Fruit fly (Drosophila melanogaster) whole organism, embryonic: ENCODE measurements around the gene Rbcn-3B.

ENCODE experiments used
- Aef1 ChIP-seq: fragments of 200-800 bp; sonication (Bioruptor generic); IDR thresholded peaks from 3 replicates; pipeline ENCODE4 v1.3.6; 2022; ENCODE audit warnings: missing biosample characterization, missing genetic modification characterization
- BEAF-32 ChIP-seq: fragments of 200-800 bp; sonication (Bioruptor generic); optimal IDR thresholded peaks from 3 replicates; lab custom pipeline; 2017; ENCODE audit warnings: missing biosample characterization, missing genetic modification characterization, mild to moderate bottlenecking, moderate library complexity, missing genetic modification reagents
- Bteb2 ChIP-seq: fragments of 200-800 bp; sonication (Bioruptor generic); optimal IDR thresholded peaks from 2 replicates; lab custom pipeline; 2016; ENCODE audit warnings: missing biosample characterization, missing genetic modification characterization
- CG10147 ChIP-seq: fragments of 200-800 bp; sonication (Bioruptor generic); optimal IDR thresholded peaks from 2 replicates; lab custom pipeline; 2019; ENCODE audit warnings: missing biosample characterization, mild to moderate bottlenecking, missing genetic modification characterization, moderate library complexity
- CG12219 ChIP-seq: fragments of 200-800 bp; sonication (Bioruptor generic); optimal IDR thresholded peaks from 3 replicates; lab custom pipeline; 2018; ENCODE audit warnings: missing biosample characterization, mild to moderate bottlenecking, missing genetic modification characterization
- CG13287 ChIP-seq: fragments of 200-800 bp; sonication (Bioruptor generic); IDR thresholded peaks from 2 replicates; pipeline ENCODE4 v1.3.6; 2022; ENCODE audit warnings: missing biosample characterization, missing genetic modification characterization; ENCODE audit not compliant: partially characterized antibody
- CG15073 ChIP-seq: fragments of 200-800 bp; sonication (Bioruptor generic); optimal IDR thresholded peaks from 2 replicates; lab custom pipeline; 2016; ENCODE audit warnings: missing biosample characterization, missing genetic modification characterization
- CG15514 ChIP-seq: fragments of 200-800 bp; sonication (Bioruptor generic); optimal IDR thresholded peaks from 3 replicates; lab custom pipeline; 2017; ENCODE audit warnings: missing biosample characterization, missing genetic modification characterization, mild to moderate bottlenecking, moderate library complexity, missing genetic modification reagents
- CG15696 ChIP-seq: fragments of 200-800 bp; sonication (Bioruptor generic); optimal IDR thresholded peaks from 2 replicates; lab custom pipeline; 2019; ENCODE audit warnings: missing biosample characterization, mild to moderate bottlenecking, missing genetic modification characterization, moderate library complexity
- CG1832 ChIP-seq: fragments of 200-800 bp; sonication (Bioruptor generic); optimal IDR thresholded peaks from 2 replicates; lab custom pipeline; 2017; ENCODE audit warnings: missing biosample characterization, mild to moderate bottlenecking, missing genetic modification characterization, inconsistent platforms
- CG2875 ChIP-seq: fragments of 200-800 bp; sonication (Bioruptor generic); optimal IDR thresholded peaks from 2 replicates; lab custom pipeline; 2017; ENCODE audit warnings: missing biosample characterization, mild to moderate bottlenecking, missing genetic modification characterization, missing genetic modification reagents
- CG34422 ChIP-seq: fragments of 200-800 bp; sonication (Bioruptor generic); IDR thresholded peaks from 3 replicates; pipeline ENCODE4 v1.3.6; 2022; ENCODE audit warnings: missing biosample characterization, missing genetic modification characterization
- CG3847 ChIP-seq: fragments of 200-800 bp; sonication (Bioruptor generic); IDR thresholded peaks from 2 replicates; pipeline ENCODE4 v1.3.6; 2022; ENCODE audit warnings: missing biosample characterization, missing genetic modification characterization
- CG4360 ChIP-seq: fragments of 200-800 bp; sonication (Bioruptor generic); IDR thresholded peaks from 2 replicates; pipeline ENCODE4 v1.3.6; 2022; ENCODE audit warnings: missing biosample characterization, missing genetic modification characterization
- CG4424 ChIP-seq: fragments of 200-800 bp; sonication (Bioruptor generic); optimal IDR thresholded peaks from 3 replicates; lab custom pipeline; 2016; ENCODE audit warnings: missing biosample characterization, missing genetic modification characterization
- CG4820 ChIP-seq: fragments of 200-800 bp; sonication (Bioruptor generic); optimal IDR thresholded peaks from 3 replicates; lab custom pipeline; 2016; ENCODE audit warnings: missing biosample characterization, missing genetic modification characterization
- CG6654 ChIP-seq: fragments of 200-800 bp; sonication (Bioruptor generic); optimal IDR thresholded peaks from 2 replicates; lab custom pipeline; 2017; ENCODE audit warnings: missing biosample characterization, mild to moderate bottlenecking, missing genetic modification characterization
- CG7372 ChIP-seq: fragments of 200-800 bp; sonication (Bioruptor generic); IDR thresholded peaks from 2 replicates; pipeline ENCODE4 v1.3.6; 2022; ENCODE audit warnings: missing biosample characterization, missing genetic modification characterization
- CG8281 ChIP-seq: fragments of 200-800 bp; sonication (Bioruptor generic); optimal IDR thresholded peaks from 2 replicates; lab custom pipeline; 2018; ENCODE audit warnings: missing biosample characterization, mild to moderate bottlenecking, missing genetic modification characterization, moderate library complexity
- CG9727 ChIP-seq: fragments of 200-800 bp; sonication (Bioruptor generic); optimal IDR thresholded peaks from 3 replicates; lab custom pipeline; 2017; ENCODE audit warnings: missing biosample characterization, mild to moderate bottlenecking, missing genetic modification characterization
- Camta ChIP-seq: fragments of 200-800 bp; sonication (Bioruptor generic); optimal IDR thresholded peaks from 2 replicates; lab custom pipeline; 2016; ENCODE audit warnings: missing biosample characterization, missing genetic modification characterization
- Dref ChIP-seq: fragments of 200-800 bp; sonication (Bioruptor generic); IDR thresholded peaks from 2 replicates; pipeline ENCODE4 v1.3.6; 2022; ENCODE audit warnings: missing biosample characterization, missing genetic modification characterization
- Gsc ChIP-seq: fragments of 200-800 bp; sonication (Bioruptor generic); IDR thresholded peaks from 2 replicates; pipeline ENCODE4 v1.3.6; 2022; ENCODE audit warnings: missing biosample characterization, missing genetic modification characterization
- HLH4C ChIP-seq: fragments of 200-800 bp; sonication (Bioruptor generic); IDR thresholded peaks from 3 replicates; pipeline ENCODE4 v1.3.6; 2022; ENCODE audit warnings: missing biosample characterization, missing genetic modification characterization; ENCODE audit not compliant: partially characterized antibody
- Mes4 ChIP-seq: fragments of 200-800 bp; sonication (Bioruptor generic); optimal IDR thresholded peaks from 2 replicates; lab custom pipeline; 2016; ENCODE audit warnings: missing biosample characterization, missing genetic modification characterization
- Oli ChIP-seq: fragments of 200-800 bp; sonication (Bioruptor generic); optimal IDR thresholded peaks from 2 replicates; lab custom pipeline; 2018; ENCODE audit warnings: missing biosample characterization, mild to moderate bottlenecking, missing genetic modification characterization, moderate library complexity
- Ptx1 ChIP-seq: fragments of 200-800 bp; sonication (Bioruptor generic); IDR thresholded peaks from 2 replicates; pipeline ENCODE4 v1.3.6; 2022; ENCODE audit warnings: missing biosample characterization, missing genetic modification characterization
- Stat92E ChIP-seq, 3 experiments: fragments of >200 bp in 2 of 3; fragments of 200-800 bp in 1 of 3; sonication (Bioruptor generic) in 1 of 3; optimal IDR thresholded peaks; 2 replicates each; lab custom pipeline; 2017 to 2019; ENCODE audit warnings: missing biosample characterization in 3 of 3, missing genetic modification characterization in 3 of 3, mild to moderate bottlenecking in 1 of 3, moderate library complexity in 1 of 3
- TFAM ChIP-seq: fragments of 200-800 bp; sonication (Bioruptor generic); optimal IDR thresholded peaks from 2 replicates; lab custom pipeline; 2017; ENCODE audit warnings: missing biosample characterization, missing genetic modification characterization, inconsistent platforms
- Trl ChIP-seq, 3 experiments: fragments of >200 bp in 2 of 3; fragments of 200-800 bp in 1 of 3; sonication (Bioruptor generic) in 1 of 3; optimal IDR thresholded peaks; 2 replicates in 1 of 3; 3 replicates in 2 of 3; lab custom pipeline; 2016 to 2017; ENCODE audit warnings: missing biosample characterization in 1 of 3, missing genetic modification characterization in 1 of 3
- YL-1 ChIP-seq: fragments of 200-800 bp; sonication (Bioruptor generic); optimal IDR thresholded peaks from 3 replicates; lab custom pipeline; 2017; ENCODE audit warnings: missing biosample characterization, mild to moderate bottlenecking, missing genetic modification characterization
- bbx ChIP-seq: fragments of 200-800 bp; sonication (Bioruptor generic); IDR thresholded peaks from 2 replicates; pipeline ENCODE4 v1.3.6; 2022; ENCODE audit warnings: missing biosample characterization, missing genetic modification characterization; ENCODE audit not compliant: partially characterized antibody
- bowl ChIP-seq: fragments of 200-800 bp; sonication (Bioruptor generic); IDR thresholded peaks from 2 replicates; pipeline ENCODE4 v1.3.6; 2022; ENCODE audit warnings: missing biosample characterization, missing genetic modification characterization
- chinmo ChIP-seq: fragments of 200-800 bp; sonication (Bioruptor generic); IDR thresholded peaks from 4 replicates; pipeline ENCODE4 v1.3.6; 2022; ENCODE audit warnings: missing biosample characterization, missing genetic modification characterization; ENCODE audit not compliant: partially characterized antibody
- croc ChIP-seq: fragments of 200-800 bp; sonication (Bioruptor generic); conservative IDR thresholded peaks from 3 replicates; pipeline ENCODE4 v1.3.6; 2022; ENCODE audit warnings: missing biosample characterization, missing genetic modification characterization
- disco-r ChIP-seq: fragments of 200-800 bp; sonication (Bioruptor generic); optimal IDR thresholded peaks from 2 replicates; lab custom pipeline; 2016; ENCODE audit warnings: missing biosample characterization, missing genetic modification characterization
- dm ChIP-seq: fragments of 200-800 bp; sonication (Bioruptor generic); optimal IDR thresholded peaks from 3 replicates; lab custom pipeline; 2016; ENCODE audit warnings: missing biosample characterization, missing genetic modification characterization
- dpn ChIP-seq, 2 experiments: fragments of 200-800 bp; sonication (Bioruptor generic); optimal IDR thresholded peaks; 3 replicates each; lab custom pipeline; 2016; ENCODE audit warnings: missing biosample characterization in 2 of 2, missing genetic modification characterization in 2 of 2
- fd102C ChIP-seq: fragments of 200-800 bp; sonication (Bioruptor generic); optimal IDR thresholded peaks from 2 replicates; lab custom pipeline; 2018; ENCODE audit warnings: missing biosample characterization, mild to moderate bottlenecking, missing genetic modification characterization, moderate library complexity
- jing ChIP-seq: fragments of 200-800 bp; sonication (Bioruptor generic); optimal IDR thresholded peaks from 2 replicates; lab custom pipeline; 2018; ENCODE audit warnings: missing biosample characterization, mild to moderate bottlenecking, missing genetic modification characterization
- lilli ChIP-seq: fragments of 200-800 bp; sonication (Bioruptor generic); optimal IDR thresholded peaks from 3 replicates; lab custom pipeline; 2016; ENCODE audit warnings: missing biosample characterization, missing genetic modification characterization
- pnt ChIP-seq: fragments of 200-800 bp; sonication (Bioruptor generic); optimal IDR thresholded peaks from 3 replicates; lab custom pipeline; 2016; ENCODE audit warnings: missing biosample characterization, missing genetic modification characterization
- scrt ChIP-seq: fragments of 200-800 bp; sonication (Bioruptor generic); optimal IDR thresholded peaks from 2 replicates; lab custom pipeline; 2018; ENCODE audit warnings: missing biosample characterization, mild to moderate bottlenecking, missing genetic modification characterization, moderate library complexity
- sens-2 ChIP-seq: fragments of 200-800 bp; sonication (Bioruptor generic); IDR thresholded peaks from 2 replicates; pipeline ENCODE4 v1.3.6; 2022; ENCODE audit warnings: missing biosample characterization, missing genetic modification characterization
- slp2 ChIP-seq: fragments of 200-800 bp; sonication (Bioruptor generic); optimal IDR thresholded peaks from 2 replicates; lab custom pipeline; 2016; ENCODE audit warnings: missing biosample characterization, missing genetic modification characterization
- so ChIP-seq: fragments of 200-800 bp; sonication (Bioruptor generic); IDR thresholded peaks from 3 replicates; pipeline ENCODE4 v1.3.6; 2022; ENCODE audit warnings: missing biosample characterization, missing genetic modification characterization
- sug ChIP-seq: fragments of 200-800 bp; optimal IDR thresholded peaks from 2 replicates; lab custom pipeline; 2019; ENCODE audit warnings: missing biosample characterization, mild to moderate bottlenecking, missing genetic modification characterization, moderate library complexity
- wdn ChIP-seq: fragments of 200-800 bp; sonication (Bioruptor generic); IDR thresholded peaks from 2 replicates; pipeline ENCODE4 v1.3.6; 2022; ENCODE audit warnings: missing biosample characterization, missing genetic modification characterization
- wek ChIP-seq: fragments of 200-800 bp; sonication (Bioruptor generic); optimal IDR thresholded peaks from 3 replicates; lab custom pipeline; 2018; ENCODE audit warnings: missing biosample characterization, mild to moderate bottlenecking, missing genetic modification characterization, moderate library complexity
- zen2 ChIP-seq: fragments of 200-800 bp; sonication (Bioruptor generic); IDR thresholded peaks from 3 replicates; pipeline ENCODE4 v1.3.6; 2022; ENCODE audit warnings: missing biosample characterization, missing genetic modification characterization; ENCODE audit not compliant: partially characterized antibody

The Rbcn-3B gene

DNA sequence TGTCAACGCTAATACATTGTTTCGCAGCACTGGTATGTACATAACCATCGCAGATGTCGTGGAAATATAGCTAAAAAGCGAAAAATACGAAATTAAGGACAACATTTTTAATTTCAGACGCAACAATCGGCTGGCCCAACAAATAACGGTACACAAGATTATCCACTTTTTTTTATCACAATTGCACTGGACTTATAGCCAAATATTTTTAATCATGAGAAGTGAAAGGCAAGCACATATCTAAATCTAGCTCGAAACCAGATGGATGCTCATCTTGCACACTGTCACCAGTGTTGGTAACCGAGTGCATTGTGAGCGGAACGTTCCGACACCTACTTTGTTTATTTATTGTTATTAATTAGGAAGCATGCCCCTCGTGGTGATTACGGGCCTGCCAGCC is 31.3 kb downstream of the Rbcn-3B start, which contains the start of the genes CG3857 and CG3587 (continued):
- TF ChIP-seq scrt (GFP tag; lab: Kevin White, UChicago): peak; percentile 6
- peak; percentile 67 for TF ChIP-seq CG10147 (GFP tag; lab: Kevin White, UChicago)
- no peak for TF ChIP-seq CG6654 (GFP tag; lab: Kevin White, UChicago)
- TF ChIP-seq so: no peak; the same call in 2 of the 3 replicates
- TF ChIP-seq CG15696 (tag; lab: Kevin White, UChicago): peak; percentile 55
- no peak for TF ChIP-seq Gsc (GFP tag; lab: Robert Waterston, UW)
- peak; percentile 45; the same call in 2 of the 3 replicates for TF ChIP-seq croc
- peak; percentile 79 for TF ChIP-seq Ptx1 (GFP tag; lab: Robert Waterston, UW)
- TF ChIP-seq TFAM (GFP tag; lab: Kevin White, UChicago): no peak
- peak; percentile 87 for TF ChIP-seq lilli (GFP tag; lab: Kevin White, UChicago)
- TF ChIP-seq Aef1 (GFP tag; lab: Robert Waterston, UW): peak; percentile 74
- peak; percentile 77 for TF ChIP-seq Camta
- TF ChIP-seq CG1832: no peak
- TF ChIP-seq Bteb2 (GFP tag; lab: Kevin White, UChicago): peak; percentile 69
- peak; percentile 65 for TF ChIP-seq YL-1
- TF ChIP-seq CG4820 (GFP tag; lab: Kevin White, UChicago): peak; percentile 70
- TF ChIP-seq CG9727: peak; percentile 76
- TF ChIP-seq fd102C: peak; percentile 35
- TF ChIP-seq CG15514: peak; percentile 82
- peak; percentile 64 for TF ChIP-seq Oli
- TF ChIP-seq sug: peak; percentile 74
- no peak for TF ChIP-seq wdn (GFP tag; lab: Robert Waterston, UW)
- TF ChIP-seq CG4360 (GFP tag; lab: Robert Waterston, UW): no peak
- peak; percentile 53 for TF ChIP-seq BEAF-32 (GFP tag; lab: Kevin White, UChicago)
- no peak for TF ChIP-seq Dref
- TF ChIP-seq CG12219: no peak
- TF ChIP-seq bbx (GFP tag; lab: Robert Waterston, UW): no peak
- TF ChIP-seq chinmo: no peak
- TF ChIP-seq sens-2 (GFP tag; lab: Robert Waterston, UW): no peak
- TF ChIP-seq CG34422 (GFP tag; lab: Robert Waterston, UW): peak; percentile 62; the same call in 2 of the 3 replicates
- TF ChIP-seq CG13287: peak; percentile 62
- TF ChIP-seq slp2 (GFP tag; lab: Kevin White, UChicago): peak; percentile 66
- TF ChIP-seq Mes4 (GFP tag; lab: Kevin White, UChicago): peak; percentile 62
- TF ChIP-seq bowl (GFP tag; lab: Robert Waterston, UW): no peak
- peak; percentile 44 for TF ChIP-seq jing (GFP tag; lab: Kevin White, UChicago)
- TF ChIP-seq pnt (GFP tag; lab: Kevin White, UChicago): peak; percentile 75
- no peak for TF ChIP-seq zen2 (GFP tag; lab: Robert Waterston, UW)
- peak; percentile 60; the same call in 1 of the 2 replicates for TF ChIP-seq CG7372 (GFP tag; lab: Robert Waterston, UW)
- TF ChIP-seq HLH4C (GFP tag; lab: Robert Waterston, UW): no peak
- TF ChIP-seq dpn (GFP tag; optimal IDR thresholded peaks at IDR 0.05; lab: Kevin White, UChicago): peak; percentile 79 to 80
- peak; percentile 79 for TF ChIP-seq CG3847 (GFP tag; lab: Robert Waterston, UW)
- peak; percentile 88 for TF ChIP-seq dm (GFP tag; lab: Kevin White, UChicago)
- no peak for TF ChIP-seq CG15073 (GFP tag; lab: Kevin White, UChicago)
- TF ChIP-seq CG8281 (tag; lab: Kevin White, UChicago): peak; percentile 11
- peak; percentile 67 for TF ChIP-seq disco-r
- TF ChIP-seq Trl (optimal IDR thresholded peaks at IDR 0.05; lab: Kevin White, UChicago): no peak
- TF ChIP-seq Trl (GFP tag; optimal IDR thresholded peaks at IDR 0.05; lab: Kevin White, UChicago): peak; percentile 82
- no peak for TF ChIP-seq wek (GFP tag; lab: Kevin White, UChicago)
- TF ChIP-seq Stat92E (GFP tag; optimal IDR thresholded peaks at IDR 0.05; lab: Kevin White, UChicago): no peak
- TF ChIP-seq CG2875 (GFP tag; lab: Kevin White, UChicago): peak; percentile 14
- peak; percentile 55 for TF ChIP-seq CG4424 (GFP tag; lab: Kevin White, UChicago)
